Fruit fly (Drosophila melanogaster): Measurements from ENCODE around the gene CG45071.

CG45071 gene

dm6 chr3L:15072149-15072548, 33.5 kb upstream of the CG45071 start:
- TF ChIP-seq z (GFP tag; IDR thresholded peaks at IDR 0.05) (peak; percentile 69; the same call in 1 of the 3 replicates), Sry-δ (GFP tag; optimal IDR thresholded peaks at IDR 0.05) (peak; percentile 7), CG11504 (tag; optimal IDR thresholded peaks at IDR 0.05) (peak; percentile 71), CG32532 (GFP tag; IDR thresholded peaks at IDR 0.05) (0 out of 2 replicates have a peak, but pooled peaks have one; percentile 10), Trl (optimal IDR thresholded peaks at IDR 0.05) (peak; percentile 32 to 37), Trl (GFP tag; optimal IDR thresholded peaks at IDR 0.05) (no peak), bbx (GFP tag; IDR thresholded peaks at IDR 0.05; ENCODE audit: partially characterized antibody) (peak; percentile 52; the same call in 1 of the 2 replicates), CG1603 (tag; optimal IDR thresholded peaks at IDR 0.05) (peak; percentile 20), tio (GFP tag; optimal IDR thresholded peaks at IDR 0.05) (no peak), CG6813 (GFP tag; optimal IDR thresholded peaks at IDR 0.05) (no peak), CG17612 (GFP tag; IDR thresholded peaks at IDR 0.05) (no peak), nerfin-2 (GFP tag; IDR thresholded peaks at IDR 0.05; ENCODE audit: partially characterized antibody) (0 out of 2 replicates have a peak, but pooled peaks have one; percentile 25), CTCF (GFP tag; optimal IDR thresholded peaks at IDR 0.05) (peak; percentile 77), CG2199 (GFP tag; IDR thresholded peaks at IDR 0.05) (0 out of 3 replicates have a peak, but pooled peaks have one; percentile 52), scrt (GFP tag; optimal IDR thresholded peaks at IDR 0.05) (no peak), gcm (GFP tag; optimal IDR thresholded peaks at IDR 0.05) (peak; percentile 11), Ets97D (GFP tag; optimal IDR thresholded peaks at IDR 0.05) (no peak), Meics (GFP tag; optimal IDR thresholded peaks at IDR 0.05) (peak; percentile 90), stwl (tag; optimal IDR thresholded peaks at IDR 0.05) (peak; percentile 46), pita (GFP tag; optimal IDR thresholded peaks at IDR 0.05) (peak; percentile 67), pzg (GFP tag; optimal IDR thresholded peaks at IDR 0.05) (peak; percentile 11), Myb (GFP tag; optimal IDR thresholded peaks at IDR 0.05) (peak; percentile 97), CG31365 (tag; optimal IDR thresholded peaks at IDR 0.05) (peak; percentile 3), knrl (GFP tag; IDR thresholded peaks at IDR 0.05; ENCODE audit: partially characterized antibody) (0 out of 3 replicates have a peak, but pooled peaks have one; percentile 26), CG3163 (GFP tag; optimal IDR thresholded peaks at IDR 0.05) (peak; percentile 74), gfzf (GFP tag; optimal IDR thresholded peaks at IDR 0.05) (peak; percentile 25), lov (optimal IDR thresholded peaks at IDR 0.05) (no peak), lov (GFP tag; IDR thresholded peaks at IDR 0.05) (no peak), CG10366 (GFP tag; IDR thresholded peaks at IDR 0.05) (no peak), CG6791 (GFP tag; IDR thresholded peaks at IDR 0.05; ENCODE audit: partially characterized antibody) (peak; percentile 47; the same call in 1 of the 3 replicates), amos (GFP tag; IDR thresholded peaks at IDR 0.05; ENCODE audit: partially characterized antibody) (peak; percentile 19; the same call in 1 of the 2 replicates), E2f2 (GFP tag; IDR thresholded peaks at IDR 0.05) (peak; percentile 42; the same call in 1 of the 2 replicates), HmgD (GFP tag; optimal IDR thresholded peaks at IDR 0.05) (peak; percentile 0), ranshi (GFP tag; IDR thresholded peaks at IDR 0.05) (no peak), sens (GFP tag) (no peak), Dp (GFP tag; optimal IDR thresholded peaks at IDR 0.05) (peak; percentile 5), BEAF-32 (GFP tag; optimal IDR thresholded peaks at IDR 0.05) (peak; percentile 17), CG13287 (GFP tag; IDR thresholded peaks at IDR 0.05; ENCODE audit: partially characterized antibody) (peak; percentile 42), ci (GFP tag; IDR thresholded peaks at IDR 0.05) (0 out of 3 replicates have a peak, but pooled peaks have one; percentile 41), ato (GFP tag; IDR thresholded peaks at IDR 0.05; ENCODE audit: partially characterized antibody) (0 out of 2 replicates have a peak, but pooled peaks have one; percentile 46), nmo (GFP tag; optimal IDR thresholded peaks at IDR 0.05) (no peak)

dm6 chr3L:15073680-15074079, 32.0 kb upstream of the CG45071 start:
- TF ChIP-seq org-1 (GFP tag; optimal IDR thresholded peaks at IDR 0.05) (peak; percentile 2), nau (GFP tag; optimal IDR thresholded peaks at IDR 0.05) (peak; percentile 94), sens (GFP tag) (peak; percentile 30), CG15601 (tag; optimal IDR thresholded peaks at IDR 0.05) (peak; percentile 64), CG12769 (tag; optimal IDR thresholded peaks at IDR 0.05) (peak; percentile 64), kah (GFP tag; optimal IDR thresholded peaks at IDR 0.05) (peak; percentile 83), CG12659 (GFP tag; optimal IDR thresholded peaks at IDR 0.05) (no peak), CG10543 (GFP tag; optimal IDR thresholded peaks at IDR 0.05) (peak; percentile 41), ftz-f1 (GFP tag; optimal IDR thresholded peaks at IDR 0.05) (peak; percentile 70), CG11085 (GFP tag; IDR thresholded peaks at IDR 0.05) (no peak), abd-A (tag; optimal IDR thresholded peaks at IDR 0.05) (peak; percentile 88), sug (tag; optimal IDR thresholded peaks at IDR 0.05) (peak; percentile 44)

All from whole organism, embryonic.